Fruit fly (Drosophila melanogaster) whole organism, embryonic: ENCODE data around the gene Arv1.

Experiments used
- Atf6 ChIP-seq: fragments of 200-800 bp; sonication (Bioruptor generic); IDR thresholded peaks from 2 replicates; pipeline ENCODE4 v1.3.6; 2022; ENCODE audit warnings: missing biosample characterization, missing genetic modification characterization
- CG10654 ChIP-seq: fragments of 200-800 bp; sonication (Bioruptor generic); optimal IDR thresholded peaks from 2 replicates; lab custom pipeline; 2016; ENCODE audit warnings: missing biosample characterization, missing genetic modification characterization
- CG10959 ChIP-seq: fragments of 200-800 bp; sonication (Bioruptor generic); IDR thresholded peaks from 2 replicates; pipeline ENCODE4 v1.3.6; 2022; ENCODE audit warnings: missing biosample characterization, missing genetic modification characterization
- CG10979 ChIP-seq: fragments of 200-800 bp; sonication (Bioruptor generic); optimal IDR thresholded peaks from 2 replicates; lab custom pipeline; 2018; ENCODE audit warnings: missing biosample characterization, mild to moderate bottlenecking, missing genetic modification characterization, moderate library complexity
- CG1233 ChIP-seq: fragments of 200-800 bp; sonication (Bioruptor generic); optimal IDR thresholded peaks from 4 replicates; lab custom pipeline; 2018; ENCODE audit warnings: missing biosample characterization, mild to moderate bottlenecking, missing genetic modification characterization
- CG15696 ChIP-seq: fragments of 200-800 bp; sonication (Bioruptor generic); optimal IDR thresholded peaks from 2 replicates; lab custom pipeline; 2019; ENCODE audit warnings: missing biosample characterization, mild to moderate bottlenecking, missing genetic modification characterization, moderate library complexity
- CG17359 ChIP-seq: fragments of 200-800 bp; sonication (Bioruptor generic); optimal IDR thresholded peaks from 3 replicates; lab custom pipeline; 2018; ENCODE audit warnings: missing biosample characterization, mild to moderate bottlenecking, missing genetic modification characterization, moderate library complexity
- CG18262 ChIP-seq: fragments of 200-800 bp; optimal IDR thresholded peaks from 3 replicates; lab custom pipeline; 2019; ENCODE audit warnings: missing biosample characterization, mild to moderate bottlenecking, missing genetic modification characterization, moderate library complexity
- CG18764 ChIP-seq: fragments of 200-800 bp; sonication (Bioruptor generic); optimal IDR thresholded peaks from 3 replicates; lab custom pipeline; 2016; ENCODE audit warnings: missing biosample characterization, missing genetic modification characterization
- CG30020 ChIP-seq: fragments of 200-800 bp; optimal IDR thresholded peaks from 2 replicates; lab custom pipeline; 2019; ENCODE audit warnings: missing biosample characterization, mild to moderate bottlenecking, missing genetic modification characterization, moderate library complexity
- CG3838 ChIP-seq: fragments of 200-800 bp; sonication (Bioruptor generic); optimal IDR thresholded peaks from 3 replicates; lab custom pipeline; 2016; ENCODE audit warnings: missing biosample characterization, missing genetic modification characterization
- CG7745 ChIP-seq: fragments of 200-800 bp; sonication (Bioruptor generic); optimal IDR thresholded peaks from 2 replicates; lab custom pipeline; 2018; ENCODE audit warnings: missing biosample characterization, mild to moderate bottlenecking, missing genetic modification characterization, moderate library complexity
- CG7928 ChIP-seq: fragments of 200-800 bp; sonication (Bioruptor generic); optimal IDR thresholded peaks from 2 replicates; lab custom pipeline; 2017; ENCODE audit warnings: missing biosample characterization, mild to moderate bottlenecking, missing genetic modification characterization
- CG9609 ChIP-seq: fragments of 200-800 bp; sonication (Bioruptor generic); optimal IDR thresholded peaks from 3 replicates; lab custom pipeline; 2016; ENCODE audit warnings: missing biosample characterization, missing genetic modification characterization
- CkIIα-i1 ChIP-seq: fragments of 200-800 bp; sonication (Bioruptor generic); IDR thresholded peaks from 2 replicates; pipeline ENCODE4 v1.3.6; 2022; ENCODE audit warnings: missing biosample characterization, missing genetic modification characterization
- Doc3 ChIP-seq: fragments of 200-800 bp; sonication (Bioruptor generic); IDR thresholded peaks from 3 replicates; pipeline ENCODE4 v1.3.6; 2022; ENCODE audit warnings: missing biosample characterization, missing genetic modification characterization; ENCODE audit not compliant: partially characterized antibody
- E2f1 ChIP-seq: fragments of 200-800 bp; sonication (Bioruptor generic); IDR thresholded peaks from 2 replicates; pipeline ENCODE4 v1.3.6; 2022; ENCODE audit warnings: missing biosample characterization, missing genetic modification characterization
- HmgZ ChIP-seq: fragments of 200-800 bp; sonication (Bioruptor generic); optimal IDR thresholded peaks from 2 replicates; lab custom pipeline; 2018; ENCODE audit warnings: missing biosample characterization, mild to moderate bottlenecking, missing genetic modification characterization
- Kr ChIP-seq: fragments of 200-800 bp; sonication (Bioruptor generic); optimal IDR thresholded peaks from 2 replicates; lab custom pipeline; 2017; ENCODE audit warnings: missing biosample characterization, mild to moderate bottlenecking, missing genetic modification characterization
- Mrtf ChIP-seq: fragments of 200-800 bp; sonication (Bioruptor generic); IDR thresholded peaks from 3 replicates; pipeline ENCODE4 v1.3.6; 2022; ENCODE audit warnings: missing biosample characterization, missing genetic modification characterization
- Nf-YB ChIP-seq: fragments of 200-800 bp; sonication (Bioruptor generic); optimal IDR thresholded peaks from 3 replicates; lab custom pipeline; 2019; ENCODE audit warnings: missing biosample characterization, mild to moderate bottlenecking, missing genetic modification characterization, moderate library complexity
- Oli ChIP-seq: fragments of 200-800 bp; sonication (Bioruptor generic); optimal IDR thresholded peaks from 2 replicates; lab custom pipeline; 2018; ENCODE audit warnings: missing biosample characterization, mild to moderate bottlenecking, missing genetic modification characterization, moderate library complexity
- Rx ChIP-seq: fragments of 200-800 bp; sonication (Bioruptor generic); IDR thresholded peaks from 2 replicates; pipeline ENCODE4 v1.3.6; 2022; ENCODE audit warnings: missing biosample characterization, missing genetic modification characterization
- Taf1 ChIP-seq: fragments of 200-800 bp; sonication (Bioruptor generic); IDR thresholded peaks from 2 replicates; pipeline ENCODE4 v1.3.6; 2022; ENCODE audit warnings: missing biosample characterization, missing genetic modification characterization
- Xrp1 ChIP-seq: fragments of 200-800 bp; sonication (Bioruptor generic); IDR thresholded peaks from 2 replicates; pipeline ENCODE4 v1.3.6; 2022; ENCODE audit warnings: missing biosample characterization, missing genetic modification characterization
- al ChIP-seq: fragments of 200-800 bp; sonication (Bioruptor generic); IDR thresholded peaks from 2 replicates; pipeline ENCODE4 v1.3.6; 2022; ENCODE audit warnings: missing biosample characterization, missing genetic modification characterization
- ap ChIP-seq: fragments of 200-800 bp; sonication (Bioruptor generic); IDR thresholded peaks from 2 replicates; pipeline ENCODE4 v1.3.6; 2022; ENCODE audit warnings: missing biosample characterization, missing genetic modification characterization
- ara ChIP-seq: fragments of 200-800 bp; sonication (Bioruptor generic); IDR thresholded peaks from 2 replicates; pipeline ENCODE4 v1.3.6; 2022; ENCODE audit warnings: missing biosample characterization, missing genetic modification characterization
- cas ChIP-seq: fragments of 200-800 bp; sonication (Bioruptor generic); IDR thresholded peaks from 2 replicates; pipeline ENCODE4 v1.3.6; 2022; ENCODE audit warnings: missing biosample characterization, missing genetic modification characterization
- caup ChIP-seq: fragments of 200-800 bp; sonication (Bioruptor generic); optimal IDR thresholded peaks from 3 replicates; lab custom pipeline; 2017; ENCODE audit warnings: missing biosample characterization, mild to moderate bottlenecking, missing genetic modification characterization, moderate library complexity; ENCODE audit not compliant: severe bottlenecking
- crol ChIP-seq: fragments of 200-800 bp; sonication (Bioruptor generic); IDR thresholded peaks from 2 replicates; pipeline ENCODE4 v1.3.6; 2022; ENCODE audit warnings: missing biosample characterization, missing genetic modification characterization
- cwo ChIP-seq: fragments of 200-800 bp; sonication (Bioruptor generic); optimal IDR thresholded peaks from 3 replicates; lab custom pipeline; 2017; ENCODE audit warnings: missing biosample characterization, missing genetic modification characterization, mild to moderate bottlenecking, moderate library complexity, missing genetic modification reagents
- dan ChIP-seq: fragments of 200-800 bp; sonication (Bioruptor generic); IDR thresholded peaks from 2 replicates; pipeline ENCODE4 v1.3.6; 2022; ENCODE audit warnings: missing biosample characterization, missing genetic modification characterization
- esg ChIP-seq: fragments of 200-800 bp; sonication (Bioruptor generic); conservative IDR thresholded peaks from 2 replicates; pipeline ENCODE4 v1.3.6; 2022; ENCODE audit warnings: missing biosample characterization, missing genetic modification characterization
- exex ChIP-seq: fragments of 200-800 bp; sonication (Bioruptor generic); optimal IDR thresholded peaks from 4 replicates; lab custom pipeline; 2018; ENCODE audit warnings: missing biosample characterization, mild to moderate bottlenecking, missing genetic modification characterization, moderate library complexity
- gce ChIP-seq: fragments of 200-800 bp; sonication (Bioruptor generic); IDR thresholded peaks from 3 replicates; pipeline ENCODE4 v1.3.6; 2022; ENCODE audit warnings: missing biosample characterization, missing genetic modification characterization
- gsb-n ChIP-seq: fragments of 200-800 bp; sonication (Bioruptor generic); optimal IDR thresholded peaks from 3 replicates; lab custom pipeline; 2018; ENCODE audit warnings: missing biosample characterization, mild to moderate bottlenecking, missing genetic modification characterization
- gt ChIP-seq: fragments of 200-800 bp; sonication (Bioruptor generic); IDR thresholded peaks from 2 replicates; pipeline ENCODE4 v1.3.6; 2022; ENCODE audit warnings: missing biosample characterization, missing genetic modification characterization
- hth ChIP-seq: fragments of >200 bp; optimal IDR thresholded peaks from 2 replicates; lab custom pipeline; 2017; ENCODE audit warnings: inconsistent platforms
- jumu ChIP-seq: fragments of 200-800 bp; sonication (Bioruptor generic); optimal IDR thresholded peaks from 3 replicates; lab custom pipeline; 2016; ENCODE audit warnings: missing biosample characterization, missing genetic modification characterization
- knrl ChIP-seq: fragments of 200-800 bp; sonication (Bioruptor generic); IDR thresholded peaks from 3 replicates; pipeline ENCODE4 v1.3.6; 2022; ENCODE audit warnings: missing biosample characterization, missing genetic modification characterization; ENCODE audit not compliant: partially characterized antibody
- oc ChIP-seq: fragments of 200-800 bp; sonication (Bioruptor generic); optimal IDR thresholded peaks from 2 replicates; lab custom pipeline; 2018; ENCODE audit warnings: missing biosample characterization, mild to moderate bottlenecking, missing genetic modification characterization, moderate library complexity
- odd ChIP-seq: fragments of 200-800 bp; sonication (Bioruptor generic); optimal IDR thresholded peaks from 2 replicates; lab custom pipeline; 2017; ENCODE audit warnings: missing biosample characterization, mild to moderate bottlenecking, missing genetic modification characterization
- pfk ChIP-seq: fragments of 200-800 bp; sonication (Bioruptor generic); optimal IDR thresholded peaks from 2 replicates; lab custom pipeline; 2018; ENCODE audit warnings: missing biosample characterization, mild to moderate bottlenecking, missing genetic modification characterization, moderate library complexity
- ro ChIP-seq: fragments of 200-800 bp; sonication (Bioruptor generic); IDR thresholded peaks from 2 replicates; pipeline ENCODE4 v1.3.6; 2022; ENCODE audit warnings: missing biosample characterization, missing genetic modification characterization
- salm ChIP-seq: fragments of 200-800 bp; sonication (Bioruptor generic); optimal IDR thresholded peaks from 2 replicates; lab custom pipeline; 2018; ENCODE audit warnings: missing biosample characterization, mild to moderate bottlenecking, missing genetic modification characterization
- sim ChIP-seq: fragments of 200-800 bp; sonication (Bioruptor generic); IDR thresholded peaks from 2 replicates; pipeline ENCODE4 v1.3.6; 2022; ENCODE audit warnings: missing biosample characterization, missing genetic modification characterization
- sima ChIP-seq: fragments of 200-800 bp; sonication (Bioruptor generic); optimal IDR thresholded peaks from 2 replicates; lab custom pipeline; 2016; ENCODE audit warnings: missing biosample characterization, missing genetic modification characterization
- unpg ChIP-seq: fragments of 200-800 bp; sonication (Bioruptor generic); optimal IDR thresholded peaks from 3 replicates; lab custom pipeline; 2018; ENCODE audit warnings: missing biosample characterization, mild to moderate bottlenecking, missing genetic modification characterization, moderate library complexity
- wdn ChIP-seq: fragments of 200-800 bp; sonication (Bioruptor generic); IDR thresholded peaks from 2 replicates; pipeline ENCODE4 v1.3.6; 2022; ENCODE audit warnings: missing biosample characterization, missing genetic modification characterization
- wek ChIP-seq: fragments of 200-800 bp; sonication (Bioruptor generic); optimal IDR thresholded peaks from 3 replicates; lab custom pipeline; 2018; ENCODE audit warnings: missing biosample characterization, mild to moderate bottlenecking, missing genetic modification characterization, moderate library complexity

The Arv1 gene

DNA sequence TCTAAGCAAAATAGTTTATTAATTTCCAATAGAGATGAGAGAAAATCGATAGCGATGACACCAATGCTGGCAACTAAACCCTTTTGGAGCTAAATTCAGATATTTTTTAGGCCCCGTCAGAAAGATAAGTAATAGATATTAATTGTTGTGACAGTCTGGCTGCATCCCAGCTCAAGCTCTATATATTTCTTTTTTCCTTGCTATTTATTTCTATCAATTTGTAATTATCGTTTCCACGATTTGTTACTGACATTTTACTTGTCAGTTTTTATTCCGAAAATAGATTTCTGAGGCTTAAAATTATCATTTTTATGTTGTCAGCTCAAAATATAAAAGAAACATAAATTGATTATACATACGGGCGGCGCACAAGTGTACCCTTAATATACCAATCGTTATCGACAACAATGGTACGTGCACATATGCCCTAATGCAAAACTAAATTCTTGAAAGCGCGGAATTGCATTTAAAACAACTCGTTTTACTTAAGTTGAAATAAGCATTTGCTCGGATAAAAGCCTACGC, 39.8 kb upstream of the Arv1 start, which contains the start of the genes CRIF and SMC5 (continued):
- TF ChIP-seq cas (GFP tag; lab: Robert Waterston, UW), result no peak
- no peak for TF ChIP-seq ro
- peak; percentile 99 for TF ChIP-seq CG18764
- TF ChIP-seq ap (GFP tag; lab: Robert Waterston, UW), result no peak; the same call in 1 of the 2 replicates
- TF ChIP-seq Nf-YB (GFP tag; lab: Kevin White, UChicago), result peak; percentile 24
- TF ChIP-seq CG7928 (GFP tag; lab: Kevin White, UChicago), result peak; percentile 11
- TF ChIP-seq CkIIα-i1 (GFP tag; lab: Robert Waterston, UW), result no peak
- TF ChIP-seq wek, result peak; percentile 94
- TF ChIP-seq CG18262 (tag; lab: Kevin White, UChicago), result peak; percentile 70
- TF ChIP-seq salm (tag; lab: Kevin White, UChicago), result no peak
- TF ChIP-seq CG10654 (GFP tag; lab: Kevin White, UChicago), result peak; percentile 42
- TF ChIP-seq exex (tag; lab: Kevin White, UChicago), result peak; percentile 47
- peak; percentile 67 for TF ChIP-seq CG15696 (tag; lab: Kevin White, UChicago)
- no peak for TF ChIP-seq CG1233
- no peak for TF ChIP-seq odd (GFP tag; lab: Kevin White, UChicago)
- TF ChIP-seq HmgZ (tag; lab: Kevin White, UChicago), result peak; percentile 42
- TF ChIP-seq Rx (GFP tag; lab: Robert Waterston, UW), result no peak
- TF ChIP-seq Taf1 (GFP tag; lab: Robert Waterston, UW), result no peak
- TF ChIP-seq CG10979 (tag; lab: Kevin White, UChicago), result peak; percentile 62
- TF ChIP-seq CG10959, result no peak
- TF ChIP-seq ara (GFP tag; lab: Robert Waterston, UW), result no peak
- TF ChIP-seq al (GFP tag; lab: Robert Waterston, UW), result peak; percentile 32
- no peak for TF ChIP-seq CG7745 (tag; lab: Kevin White, UChicago)
- TF ChIP-seq CG30020, result peak; percentile 95
- TF ChIP-seq E2f1 (GFP tag; lab: Robert Waterston, UW), result peak; percentile 44; the same call in 1 of the 2 replicates
- TF ChIP-seq CG3838 (GFP tag; lab: Kevin White, UChicago), result no peak
- peak; percentile 42; the same call in 1 of the 3 replicates for TF ChIP-seq knrl (GFP tag; lab: Robert Waterston, UW)
- no peak for TF ChIP-seq sim (GFP tag; lab: Robert Waterston, UW)
- peak; percentile 58 for TF ChIP-seq unpg (GFP tag; lab: Kevin White, UChicago)
- peak; percentile 48; the same call in 1 of the 2 replicates for TF ChIP-seq Xrp1 (GFP tag; lab: Robert Waterston, UW)
- TF ChIP-seq Doc3 (GFP tag; lab: Robert Waterston, UW), result no peak
- TF ChIP-seq dan, result no peak
- TF ChIP-seq jumu, result peak; percentile 50
- TF ChIP-seq CG17359 (tag; lab: Kevin White, UChicago), result peak; percentile 55
- no peak for TF ChIP-seq Mrtf
- TF ChIP-seq wdn (GFP tag; lab: Robert Waterston, UW), result no peak
- peak; percentile 69 for TF ChIP-seq CG9609
- TF ChIP-seq Kr, result peak; percentile 72
- TF ChIP-seq gt, result no peak
- TF ChIP-seq crol (GFP tag; lab: Robert Waterston, UW), result no peak
- TF ChIP-seq oc (tag; lab: Kevin White, UChicago), result no peak
- no peak for TF ChIP-seq hth (lab: Kevin White, UChicago)
- no peak for TF ChIP-seq cwo (GFP tag; lab: Kevin White, UChicago)
- TF ChIP-seq gce (GFP tag; lab: Robert Waterston, UW), result no peak
- TF ChIP-seq pfk (GFP tag; lab: Kevin White, UChicago), result no peak
- peak; percentile 20; the same call in 1 of the 2 replicates for TF ChIP-seq Atf6
- TF ChIP-seq gsb-n (tag; lab: Kevin White, UChicago), result no peak
- peak; percentile 22 for TF ChIP-seq caup (GFP tag; lab: Kevin White, UChicago)
- TF ChIP-seq sima (GFP tag; lab: Kevin White, UChicago), result peak; percentile 26
- peak; percentile 56 for TF ChIP-seq Oli (tag; lab: Kevin White, UChicago)
- TF ChIP-seq esg (GFP tag; lab: Robert Waterston, UW), result peak; percentile 48
